Worm (Caenorhabditis elegans) whole organism, mixed stage, embryonic: Measurements from ENCODE around the gene F37B12.3.

Experiments
- M03D4.4 ChIP-seq: sonication (generic microtip); optimal IDR thresholded peaks from 2 replicates; lab custom pipeline; 2017; ENCODE audit warnings: mild to moderate bottlenecking, missing genetic modification characterization, missing compliant biosample characterization
- ceh-39 ChIP-seq: fragments of 150-350 bp; optimal IDR thresholded peaks from 2 replicates; lab custom pipeline; 2014; ENCODE audit warnings: missing biosample characterization, missing genetic modification characterization
- ceh-43 ChIP-seq: fragments of 200-800 bp; sonication (Bioruptor generic); optimal IDR thresholded peaks from 2 replicates; lab custom pipeline; 2018; ENCODE audit warnings: mild to moderate bottlenecking, missing genetic modification characterization, moderate library complexity, missing compliant biosample characterization
- ces-1 ChIP-seq: fragments of 150-350 bp; optimal IDR thresholded peaks from 2 replicates; lab custom pipeline; 2014; ENCODE audit warnings: missing biosample characterization, missing genetic modification reagents, missing genetic modification characterization
- lin-13 ChIP-seq: fragments of 150-350 bp; optimal IDR thresholded peaks from 2 replicates; lab custom pipeline; 2014; ENCODE audit warnings: missing biosample characterization, missing genetic modification characterization
- lin-32 ChIP-seq: fragments of 200-800 bp; sonication (Bioruptor generic); optimal IDR thresholded peaks from 2 replicates; lab custom pipeline; 2018; ENCODE audit warnings: mild to moderate bottlenecking, missing genetic modification characterization, missing compliant biosample characterization
- lsy-2 ChIP-seq: fragments of 150-350 bp; optimal IDR thresholded peaks from 2 replicates; lab custom pipeline; 2014; ENCODE audit warnings: missing biosample characterization, missing genetic modification characterization
- mep-1 ChIP-seq: fragments of 150-350 bp; optimal IDR thresholded peaks from 2 replicates; lab custom pipeline; 2017; ENCODE audit warnings: missing biosample characterization, missing genetic modification reagents, missing genetic modification characterization, inconsistent platforms
- nhr-12 ChIP-seq: fragments of 150-350 bp; optimal IDR thresholded peaks from 2 replicates; lab custom pipeline; 2014; ENCODE audit warnings: missing biosample characterization, missing genetic modification characterization
- nhr-237 ChIP-seq: fragments of 150-350 bp; optimal IDR thresholded peaks from 2 replicates; lab custom pipeline; 2014; ENCODE audit warnings: missing biosample characterization, missing genetic modification characterization
- sem-2 ChIP-seq: fragments of 200-800 bp; sonication (Bioruptor generic); optimal IDR thresholded peaks from 2 replicates; lab custom pipeline; 2018; ENCODE audit warnings: mild to moderate bottlenecking, missing genetic modification characterization, missing compliant biosample characterization
- snpc-4 ChIP-seq: fragments of 150-350 bp; optimal IDR thresholded peaks from 2 replicates; lab custom pipeline; 2014; ENCODE audit warnings: missing biosample characterization, missing genetic modification characterization
- sptf-1 ChIP-seq: sonication (generic microtip); optimal IDR thresholded peaks from 2 replicates; lab custom pipeline; 2017; ENCODE audit warnings: mild to moderate bottlenecking, missing genetic modification characterization, moderate library complexity, missing compliant biosample characterization

- no peak for TF ChIP-seq ceh-39
- TF ChIP-seq mep-1 (tag; lab: Kevin White, UChicago) = no peak
- TF ChIP-seq ces-1 (GFP tag; lab: Kevin White, UChicago) = no peak
- TF ChIP-seq nhr-12 (tag; lab: Kevin White, UChicago) = no peak
- TF ChIP-seq sptf-1 (tag; lab: Kevin White, UChicago) = no peak
- TF ChIP-seq sem-2 = no peak
- no peak for TF ChIP-seq lsy-2 (tag; lab: Kevin White, UChicago)
- TF ChIP-seq M03D4.4 = no peak
- TF ChIP-seq snpc-4 (tag; lab: Kevin White, UChicago) = no peak
- no peak for TF ChIP-seq ceh-43
- no peak for TF ChIP-seq lin-32 (GFP tag; lab: Kevin White, UChicago)
- TF ChIP-seq lin-13 (tag; lab: Kevin White, UChicago) = no peak
- no peak for TF ChIP-seq nhr-237
These were observed 3.0 kb downstream of the F37B12.3 start, which contains the start of gene gcs-1 for ce11 chrII:9038201-9038600.
